Worm (Caenorhabditis elegans) whole organism, early embryonic: ENCODE data around the gene oac-5.

ENCODE experiments used
- F13C5.2 ChIP-seq: sonication (generic microtip); optimal IDR thresholded peaks from 2 replicates; lab custom pipeline; 2017; ENCODE audit warnings: mild to moderate bottlenecking, missing genetic modification characterization, inconsistent platforms, missing compliant biosample characterization
- aly-1 ChIP-seq: sonication (generic microtip); optimal IDR thresholded peaks from 2 replicates; lab custom pipeline; 2016; ENCODE audit warnings: missing genetic modification characterization, missing compliant biosample characterization
- ama-1 ChIP-seq: fragments of 150-350 bp; optimal IDR thresholded peaks from 2 replicates; lab custom pipeline; 2014
- ceh-36 ChIP-seq: sonication (generic microtip); optimal IDR thresholded peaks from 2 replicates; lab custom pipeline; 2016; ENCODE audit warnings: missing genetic modification characterization, inconsistent platforms, missing compliant biosample characterization
- flt-1 ChIP-seq: fragments of 200-800 bp; sonication (Bioruptor generic); IDR thresholded peaks from 2 replicates; pipeline ENCODE4 v1.3.6; 2022; ENCODE audit warnings: missing genetic modification characterization, missing compliant biosample characterization
- hmg-4 ChIP-seq: fragments of 200-800 bp; sonication (Bioruptor generic); optimal IDR thresholded peaks from 2 replicates; lab custom pipeline; 2018; ENCODE audit warnings: mild to moderate bottlenecking, missing genetic modification characterization, missing compliant biosample characterization
- pes-1 ChIP-seq: fragments of 200-800 bp; sonication (Bioruptor generic); IDR thresholded peaks from 2 replicates; pipeline ENCODE4 v1.3.6; 2022; ENCODE audit warnings: missing genetic modification reagents, missing genetic modification characterization, missing compliant biosample characterization
- scrt-1 ChIP-seq: fragments of 200-800 bp; sonication (Bioruptor generic); IDR thresholded peaks from 2 replicates; pipeline ENCODE4 v1.3.6; 2022; ENCODE audit warnings: missing genetic modification characterization, missing compliant biosample characterization
- sea-1 ChIP-seq: fragments of 200-800 bp; sonication (Bioruptor generic); conservative IDR thresholded peaks from 2 replicates; pipeline ENCODE4 v1.3.6; 2022; ENCODE audit warnings: missing genetic modification characterization, missing compliant biosample characterization
- tbx-11 ChIP-seq: fragments of 200-800 bp; sonication (Bioruptor generic); IDR thresholded peaks from 2 replicates; pipeline ENCODE4 v1.3.6; 2022; ENCODE audit warnings: missing genetic modification characterization, missing compliant biosample characterization
- tra-4 ChIP-seq: sonication (generic microtip); optimal IDR thresholded peaks from 2 replicates; lab custom pipeline; 2017; ENCODE audit warnings: missing genetic modification characterization, missing compliant biosample characterization

DNA sequence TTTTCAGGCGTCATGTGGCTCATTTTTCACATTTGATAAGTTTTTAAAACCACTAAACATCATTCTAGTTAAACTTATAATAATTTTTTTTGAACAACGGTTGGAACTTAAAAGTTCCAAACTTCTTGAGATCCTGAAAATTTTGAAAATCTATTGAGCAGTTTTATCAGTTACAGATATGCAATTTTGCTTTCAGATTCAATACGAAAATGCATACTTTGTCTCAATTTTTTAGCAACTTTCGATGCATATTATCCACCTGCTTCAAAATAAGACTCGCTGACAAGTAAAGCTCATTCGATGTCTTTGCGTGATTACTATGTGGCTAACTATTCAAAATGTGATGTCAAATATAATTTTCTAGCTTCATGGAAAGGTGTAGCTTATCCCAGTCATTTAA lies 45.9 kb upstream of the oac-5 start, which contains the start of gene srh-95:
- TF ChIP-seq flt-1 (GFP tag; lab: Robert Waterston, UW) (no peak), ama-1 (no peak), hmg-4 (GFP tag; lab: Kevin White, UChicago) (no peak), sea-1 (GFP tag; lab: Robert Waterston, UW) (no peak), tbx-11 (GFP tag; lab: Robert Waterston, UW) (no peak), ceh-36 (tag; lab: Kevin White, UChicago) (no peak), F13C5.2 (tag; lab: Kevin White, UChicago) (no peak), tra-4 (tag; lab: Kevin White, UChicago) (no peak), scrt-1 (GFP tag; lab: Robert Waterston, UW) (no peak), aly-1 (tag; lab: Kevin White, UChicago) (no peak), pes-1 (no peak)
